Fruit fly (Drosophila melanogaster) whole organism, embryonic: ENCODE measurements around the gene CG33511.

Experiments
- Bteb2 ChIP-seq: fragments of 200-800 bp; sonication (Bioruptor generic); optimal IDR thresholded peaks from 2 replicates; lab custom pipeline; 2016; ENCODE audit warnings: missing biosample characterization, missing genetic modification characterization
- C15 ChIP-seq: fragments of 200-800 bp; sonication (Bioruptor generic); IDR thresholded peaks from 3 replicates; pipeline ENCODE4 v1.3.6; 2022; ENCODE audit warnings: missing biosample characterization, missing genetic modification characterization
- CG10431 ChIP-seq: fragments of 200-800 bp; sonication (Bioruptor generic); optimal IDR thresholded peaks from 3 replicates; lab custom pipeline; 2018; ENCODE audit warnings: missing biosample characterization, mild to moderate bottlenecking, missing genetic modification characterization
- CG12744 ChIP-seq: fragments of 200-800 bp; sonication (Bioruptor generic); optimal IDR thresholded peaks from 2 replicates; lab custom pipeline; 2016; ENCODE audit warnings: missing biosample characterization, missing genetic modification characterization
- CG13296 ChIP-seq: fragments of 200-800 bp; sonication (Bioruptor generic); optimal IDR thresholded peaks from 3 replicates; lab custom pipeline; 2018; ENCODE audit warnings: missing biosample characterization, mild to moderate bottlenecking, missing genetic modification characterization
- CG14014 ChIP-seq: fragments of 200-800 bp; sonication (Bioruptor generic); IDR thresholded peaks from 2 replicates; pipeline ENCODE4 v1.3.6; 2022; ENCODE audit warnings: missing biosample characterization, missing genetic modification characterization
- CG14441 ChIP-seq: fragments of 200-800 bp; sonication (Bioruptor generic); IDR thresholded peaks from 2 replicates; pipeline ENCODE4 v1.3.6; 2022; ENCODE audit warnings: missing biosample characterization, missing genetic modification characterization
- CG15479 ChIP-seq: fragments of 200-800 bp; sonication (Bioruptor generic); optimal IDR thresholded peaks from 3 replicates; lab custom pipeline; 2019; ENCODE audit warnings: missing biosample characterization, mild to moderate bottlenecking, missing genetic modification characterization, moderate library complexity
- CG1832 ChIP-seq: fragments of 200-800 bp; sonication (Bioruptor generic); optimal IDR thresholded peaks from 2 replicates; lab custom pipeline; 2017; ENCODE audit warnings: missing biosample characterization, mild to moderate bottlenecking, missing genetic modification characterization, inconsistent platforms
- CG2889 ChIP-seq: fragments of 200-800 bp; sonication (Bioruptor generic); IDR thresholded peaks from 3 replicates; pipeline ENCODE4 v1.3.6; 2022; ENCODE audit warnings: missing biosample characterization, missing genetic modification characterization
- CG3065 ChIP-seq: fragments of 200-800 bp; sonication (Bioruptor generic); optimal IDR thresholded peaks from 2 replicates; lab custom pipeline; 2016; ENCODE audit warnings: missing biosample characterization, missing genetic modification characterization
- CG32767 ChIP-seq: fragments of 200-800 bp; sonication (Bioruptor generic); IDR thresholded peaks from 2 replicates; pipeline ENCODE4 v1.3.6; 2022; ENCODE audit warnings: missing biosample characterization, missing genetic modification characterization
- CG32772 ChIP-seq: fragments of 200-800 bp; sonication (Bioruptor generic); IDR thresholded peaks from 2 replicates; pipeline ENCODE4 v1.3.6; 2022; ENCODE audit warnings: missing biosample characterization, missing genetic modification characterization
- CG34224 ChIP-seq: fragments of 200-800 bp; sonication (Bioruptor generic); IDR thresholded peaks from 3 replicates; pipeline ENCODE4 v1.3.6; 2022; ENCODE audit warnings: missing biosample characterization, missing genetic modification characterization; ENCODE audit not compliant: partially characterized antibody
- CG4730 ChIP-seq: fragments of 200-800 bp; sonication (Bioruptor generic); IDR thresholded peaks from 2 replicates; pipeline ENCODE4 v1.3.6; 2022; ENCODE audit warnings: missing biosample characterization, missing genetic modification characterization
- CG4820 ChIP-seq: fragments of 200-800 bp; sonication (Bioruptor generic); optimal IDR thresholded peaks from 3 replicates; lab custom pipeline; 2016; ENCODE audit warnings: missing biosample characterization, missing genetic modification characterization
- CG5245 ChIP-seq: fragments of 200-800 bp; sonication (Bioruptor generic); optimal IDR thresholded peaks from 3 replicates; lab custom pipeline; 2016; ENCODE audit warnings: missing biosample characterization, missing genetic modification characterization
- CG7556 ChIP-seq: fragments of 200-800 bp; sonication (Bioruptor generic); optimal IDR thresholded peaks from 2 replicates; lab custom pipeline; 2017; ENCODE audit warnings: missing biosample characterization, mild to moderate bottlenecking, missing genetic modification characterization
- CG9609 ChIP-seq: fragments of 200-800 bp; sonication (Bioruptor generic); optimal IDR thresholded peaks from 3 replicates; lab custom pipeline; 2016; ENCODE audit warnings: missing biosample characterization, missing genetic modification characterization
- CG9932 ChIP-seq: fragments of 200-800 bp; sonication (Bioruptor generic); IDR thresholded peaks from 2 replicates; pipeline ENCODE4 v1.3.6; 2022; ENCODE audit warnings: missing biosample characterization, missing genetic modification characterization
- Deaf1 ChIP-seq: fragments of 200-800 bp; optimal IDR thresholded peaks from 3 replicates; lab custom pipeline; 2019; ENCODE audit warnings: missing biosample characterization, mild to moderate bottlenecking, missing genetic modification characterization, moderate library complexity
- Ets97D ChIP-seq: fragments of 200-800 bp; sonication (Bioruptor generic); optimal IDR thresholded peaks from 3 replicates; lab custom pipeline; 2016; ENCODE audit warnings: missing biosample characterization, missing genetic modification characterization
- Gsc ChIP-seq: fragments of 200-800 bp; sonication (Bioruptor generic); IDR thresholded peaks from 2 replicates; pipeline ENCODE4 v1.3.6; 2022; ENCODE audit warnings: missing biosample characterization, missing genetic modification characterization
- Hr78 ChIP-seq, 2 experiments: fragments of 200-800 bp in 1 of 2; fragments of >200 bp in 1 of 2; sonication (Bioruptor generic) in 1 of 2; optimal IDR thresholded peaks; 2 replicates each; lab custom pipeline; 2017 to 2019; ENCODE audit warnings: missing biosample characterization in 2 of 2, missing genetic modification characterization in 2 of 2, mild to moderate bottlenecking in 1 of 2, moderate library complexity in 1 of 2
- Lpt ChIP-seq: fragments of >200 bp; optimal IDR thresholded peaks from 2 replicates; lab custom pipeline; 2018; ENCODE audit warnings: missing biosample characterization, missing genetic modification characterization
- Mes4 ChIP-seq: fragments of 200-800 bp; sonication (Bioruptor generic); optimal IDR thresholded peaks from 2 replicates; lab custom pipeline; 2016; ENCODE audit warnings: missing biosample characterization, missing genetic modification characterization
- Ravus ChIP-seq: fragments of 200-800 bp; sonication (Bioruptor generic); IDR thresholded peaks from 2 replicates; pipeline ENCODE4 v1.3.6; 2022; ENCODE audit warnings: missing biosample characterization, missing genetic modification characterization
- abd-A ChIP-seq: fragments of 200-800 bp; sonication (Bioruptor generic); optimal IDR thresholded peaks from 3 replicates; lab custom pipeline; 2019; ENCODE audit warnings: missing biosample characterization, mild to moderate bottlenecking, missing genetic modification characterization, moderate library complexity
- ac ChIP-seq: fragments of 200-800 bp; sonication (Bioruptor generic); optimal IDR thresholded peaks from 3 replicates; lab custom pipeline; 2017; ENCODE audit warnings: missing biosample characterization, mild to moderate bottlenecking, missing genetic modification characterization
- aop ChIP-seq: fragments of 200-800 bp; sonication (Bioruptor generic); IDR thresholded peaks from 2 replicates; pipeline ENCODE4 v1.3.6; 2022; ENCODE audit warnings: missing biosample characterization, missing genetic modification characterization
- az2 ChIP-seq: fragments of 200-800 bp; sonication (Bioruptor generic); optimal IDR thresholded peaks from 3 replicates; lab custom pipeline; 2016; ENCODE audit warnings: missing biosample characterization, missing genetic modification characterization
- bbx ChIP-seq: fragments of 200-800 bp; sonication (Bioruptor generic); IDR thresholded peaks from 2 replicates; pipeline ENCODE4 v1.3.6; 2022; ENCODE audit warnings: missing biosample characterization, missing genetic modification characterization; ENCODE audit not compliant: partially characterized antibody
- btn ChIP-seq: fragments of 200-800 bp; sonication (Bioruptor generic); optimal IDR thresholded peaks from 2 replicates; lab custom pipeline; 2016; ENCODE audit warnings: missing biosample characterization, missing genetic modification characterization
- cg ChIP-seq: fragments of 200-800 bp; sonication (Bioruptor generic); optimal IDR thresholded peaks from 3 replicates; lab custom pipeline; 2019; ENCODE audit warnings: missing biosample characterization, mild to moderate bottlenecking, missing genetic modification characterization, moderate library complexity
- ci ChIP-seq: fragments of 200-800 bp; sonication (Bioruptor generic); IDR thresholded peaks from 3 replicates; pipeline ENCODE4 v1.3.6; 2022; ENCODE audit warnings: missing biosample characterization, missing genetic modification characterization
- dati ChIP-seq: fragments of 200-800 bp; sonication (Bioruptor generic); IDR thresholded peaks from 2 replicates; pipeline ENCODE4 v1.3.6; 2022; ENCODE audit warnings: missing biosample characterization, missing genetic modification characterization
- ems ChIP-seq: fragments of 200-800 bp; sonication (Bioruptor generic); optimal IDR thresholded peaks from 3 replicates; lab custom pipeline; 2016; ENCODE audit warnings: missing biosample characterization, missing genetic modification characterization
- ewg ChIP-seq: fragments of 200-800 bp; sonication (Bioruptor generic); optimal IDR thresholded peaks from 3 replicates; lab custom pipeline; 2017; ENCODE audit warnings: mild to moderate bottlenecking, missing biosample characterization, missing genetic modification reagents, missing genetic modification characterization
- fd96Cb ChIP-seq: fragments of 200-800 bp; sonication (Bioruptor generic); optimal IDR thresholded peaks from 2 replicates; lab custom pipeline; 2018; ENCODE audit warnings: missing biosample characterization, mild to moderate bottlenecking, missing genetic modification characterization, moderate library complexity
- insv ChIP-seq, 2 experiments: fragments of 200-800 bp; sonication (Bioruptor generic); optimal IDR thresholded peaks; 3 replicates each; lab custom pipeline; 2016 to 2018; ENCODE audit warnings: missing biosample characterization in 2 of 2, missing genetic modification characterization in 2 of 2
- klu ChIP-seq: fragments of 200-800 bp; sonication (Bioruptor generic); IDR thresholded peaks from 2 replicates; pipeline ENCODE4 v1.3.6; 2022; ENCODE audit warnings: missing biosample characterization, missing genetic modification characterization
- kni ChIP-seq: fragments of 200-800 bp; sonication (Bioruptor generic); optimal IDR thresholded peaks from 3 replicates; lab custom pipeline; 2017; ENCODE audit warnings: mild to moderate bottlenecking, missing biosample characterization, missing genetic modification reagents, missing genetic modification characterization
- pho ChIP-seq: fragments of 200-800 bp; sonication (Bioruptor generic); optimal IDR thresholded peaks from 2 replicates; lab custom pipeline; 2016; ENCODE audit warnings: missing biosample characterization, missing genetic modification characterization
- pros ChIP-seq: fragments of 200-800 bp; sonication (Bioruptor generic); optimal IDR thresholded peaks from 3 replicates; lab custom pipeline; 2019; ENCODE audit warnings: missing biosample characterization, mild to moderate bottlenecking, missing genetic modification characterization, moderate library complexity
- scrt ChIP-seq: fragments of 200-800 bp; sonication (Bioruptor generic); optimal IDR thresholded peaks from 2 replicates; lab custom pipeline; 2018; ENCODE audit warnings: missing biosample characterization, mild to moderate bottlenecking, missing genetic modification characterization, moderate library complexity
- seq ChIP-seq: fragments of 200-800 bp; sonication (Bioruptor generic); IDR thresholded peaks from 2 replicates; pipeline ENCODE4 v1.3.6; 2022; ENCODE audit warnings: missing biosample characterization, missing genetic modification characterization
- tll ChIP-seq, 2 experiments: fragments of 200-800 bp in 1 of 2; fragments of >200 bp in 1 of 2; sonication (Bioruptor generic) in 1 of 2; optimal IDR thresholded peaks; 2 replicates each; lab custom pipeline; 2017 to 2019; ENCODE audit warnings: missing biosample characterization in 2 of 2, missing genetic modification characterization in 2 of 2, mild to moderate bottlenecking in 1 of 2, moderate library complexity in 1 of 2
- tna ChIP-seq: fragments of 200-800 bp; sonication (Bioruptor generic); IDR thresholded peaks from 2 replicates; pipeline ENCODE4 v1.3.6; 2022; ENCODE audit warnings: missing biosample characterization, missing genetic modification characterization; ENCODE audit not compliant: partially characterized antibody
- toy ChIP-seq: fragments of 200-800 bp; sonication (Bioruptor generic); IDR thresholded peaks from 2 replicates; pipeline ENCODE4 v1.3.6; 2022; ENCODE audit warnings: missing biosample characterization, missing genetic modification characterization
- zen ChIP-seq: fragments of 200-800 bp; sonication (Bioruptor generic); optimal IDR thresholded peaks from 3 replicates; lab custom pipeline; 2018; ENCODE audit warnings: missing biosample characterization, mild to moderate bottlenecking, missing genetic modification characterization, moderate library complexity
- zen2 ChIP-seq: fragments of 200-800 bp; sonication (Bioruptor generic); IDR thresholded peaks from 3 replicates; pipeline ENCODE4 v1.3.6; 2022; ENCODE audit warnings: missing biosample characterization, missing genetic modification characterization; ENCODE audit not compliant: partially characterized antibody

CG33511 gene

DNA sequence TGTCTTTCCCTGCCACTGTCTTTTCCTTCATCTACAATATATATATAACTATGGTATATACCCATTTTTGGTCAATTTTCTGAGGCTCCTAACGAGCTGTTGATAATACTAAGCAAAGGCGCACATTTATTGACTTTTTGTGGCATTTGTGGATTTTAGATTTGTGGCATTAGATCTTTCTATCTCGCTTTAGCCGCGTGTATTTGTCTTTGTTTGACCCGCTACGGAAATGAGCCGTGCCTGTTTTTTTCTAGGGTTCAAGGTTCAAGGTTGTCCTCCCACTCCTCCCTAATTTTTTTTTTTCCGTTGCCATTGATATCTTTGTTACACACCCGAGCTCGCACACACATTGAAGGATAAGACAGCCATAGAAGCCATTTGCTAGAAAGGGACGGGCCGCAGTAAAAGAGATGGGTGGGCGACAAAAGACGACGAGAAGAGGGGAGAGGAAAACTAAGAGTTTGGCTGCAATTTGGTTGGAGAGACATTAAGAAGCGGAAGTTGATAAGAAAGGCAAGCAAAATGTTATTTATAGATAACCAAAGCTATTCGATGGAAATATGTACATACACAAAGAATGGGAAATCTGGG is 42.6 kb downstream of the CG33511 start (continued):
- TF ChIP-seq CG14441 (GFP tag; lab: Robert Waterston, UW): no peak
- no peak for TF ChIP-seq bbx (GFP tag; lab: Robert Waterston, UW)
- no peak for TF ChIP-seq CG34224 (GFP tag; lab: Robert Waterston, UW)
- TF ChIP-seq Mes4: no peak
- TF ChIP-seq dati (GFP tag; lab: Robert Waterston, UW): no peak
- no peak for TF ChIP-seq CG1832
- TF ChIP-seq seq: no peak
- peak; percentile 94 for TF ChIP-seq pros (GFP tag; lab: Kevin White, UChicago)
- no peak for TF ChIP-seq CG32767 (GFP tag; lab: Robert Waterston, UW)
- TF ChIP-seq tna: no peak
- TF ChIP-seq Deaf1 (tag; lab: Kevin White, UChicago): no peak
- peak; percentile 33 for TF ChIP-seq kni (GFP tag; lab: Kevin White, UChicago)
- TF ChIP-seq az2 (GFP tag; lab: Kevin White, UChicago): no peak
- TF ChIP-seq cg: peak; percentile 15
- no peak for TF ChIP-seq Gsc (GFP tag; lab: Robert Waterston, UW)
- TF ChIP-seq insv (GFP tag; optimal IDR thresholded peaks at IDR 0.05; lab: Kevin White, UChicago): no peak
- TF ChIP-seq ewg (GFP tag; lab: Kevin White, UChicago): no peak
- no peak for TF ChIP-seq abd-A
- no peak for TF ChIP-seq aop (GFP tag; lab: Robert Waterston, UW)
- TF ChIP-seq CG10431: no peak
- TF ChIP-seq ac (GFP tag; lab: Kevin White, UChicago): peak; percentile 33
- TF ChIP-seq Ets97D (GFP tag; lab: Kevin White, UChicago): no peak
- no peak for TF ChIP-seq fd96Cb (tag; lab: Kevin White, UChicago)
- no peak for TF ChIP-seq ems (GFP tag; lab: Kevin White, UChicago)
- TF ChIP-seq Hr78 (GFP tag; optimal IDR thresholded peaks at IDR 0.05; lab: Kevin White, UChicago): peak in 1 of 2 experiments; percentile 93
- TF ChIP-seq toy (GFP tag; lab: Robert Waterston, UW): no peak
- TF ChIP-seq CG4820 (GFP tag; lab: Kevin White, UChicago): no peak
- TF ChIP-seq tll (GFP tag; optimal IDR thresholded peaks at IDR 0.05; lab: Kevin White, UChicago): peak in 1 of 2 experiments; percentile 76
- no peak for TF ChIP-seq CG9609 (GFP tag; lab: Kevin White, UChicago)
- no peak for TF ChIP-seq C15
- TF ChIP-seq CG5245 (GFP tag; lab: Kevin White, UChicago): no peak
- TF ChIP-seq CG14014 (GFP tag; lab: Robert Waterston, UW): no peak
- TF ChIP-seq pho: no peak
- no peak for TF ChIP-seq Bteb2 (GFP tag; lab: Kevin White, UChicago)
- TF ChIP-seq zen2 (GFP tag; lab: Robert Waterston, UW): no peak
- TF ChIP-seq CG15479 (GFP tag; lab: Kevin White, UChicago): peak; percentile 72
- no peak for TF ChIP-seq CG4730
- TF ChIP-seq scrt (GFP tag; lab: Kevin White, UChicago): no peak
- TF ChIP-seq CG2889 (GFP tag; lab: Robert Waterston, UW): no peak
- no peak for TF ChIP-seq CG3065 (GFP tag; lab: Kevin White, UChicago)
- no peak for TF ChIP-seq CG7556 (GFP tag; lab: Kevin White, UChicago)
- no peak for TF ChIP-seq klu (GFP tag; lab: Robert Waterston, UW)
- no peak for TF ChIP-seq Ravus (GFP tag; lab: Robert Waterston, UW)
- 0 out of 3 replicates have a peak, but pooled peaks have one; percentile 6 for TF ChIP-seq ci
- TF ChIP-seq CG32772: peak; percentile 45; the same call in 1 of the 2 replicates
- no peak for TF ChIP-seq CG9932 (GFP tag; lab: Robert Waterston, UW)
- TF ChIP-seq zen: peak; percentile 44
- TF ChIP-seq CG12744 (GFP tag; lab: Kevin White, UChicago): no peak
- TF ChIP-seq CG13296 (GFP tag; lab: Kevin White, UChicago): no peak
- TF ChIP-seq Lpt (GFP tag; lab: Kevin White, UChicago): no peak
- TF ChIP-seq btn (GFP tag; lab: Kevin White, UChicago): no peak
